Fruit fly (Drosophila melanogaster) whole organism, embryonic: ENCODE data around the gene CG15332.

ENCODE experiments used
- Ada2b ChIP-seq: fragments of 200-800 bp; sonication (Bioruptor generic); IDR thresholded peaks from 2 replicates; pipeline ENCODE4 v1.3.6; 2022; ENCODE audit warnings: missing biosample characterization, missing genetic modification characterization
- Aef1 ChIP-seq: fragments of 200-800 bp; sonication (Bioruptor generic); IDR thresholded peaks from 3 replicates; pipeline ENCODE4 v1.3.6; 2022; ENCODE audit warnings: missing biosample characterization, missing genetic modification characterization
- CG10267 ChIP-seq: fragments of 200-800 bp; sonication (Bioruptor generic); optimal IDR thresholded peaks from 2 replicates; lab custom pipeline; 2018; ENCODE audit warnings: missing biosample characterization, mild to moderate bottlenecking, missing genetic modification characterization, moderate library complexity
- CG11247 ChIP-seq: fragments of 200-800 bp; sonication (Bioruptor generic); IDR thresholded peaks from 2 replicates; pipeline ENCODE4 v1.3.6; 2022; ENCODE audit warnings: missing biosample characterization, missing genetic modification characterization
- CG11456 ChIP-seq: fragments of 200-800 bp; sonication (Bioruptor generic); IDR thresholded peaks from 3 replicates; pipeline ENCODE4 v1.3.6; 2022; ENCODE audit warnings: missing biosample characterization, missing genetic modification characterization
- CG12219 ChIP-seq: fragments of 200-800 bp; sonication (Bioruptor generic); optimal IDR thresholded peaks from 3 replicates; lab custom pipeline; 2018; ENCODE audit warnings: missing biosample characterization, mild to moderate bottlenecking, missing genetic modification characterization
- CG1529 ChIP-seq: fragments of 200-800 bp; sonication (Bioruptor generic); optimal IDR thresholded peaks from 3 replicates; lab custom pipeline; 2018; ENCODE audit warnings: missing biosample characterization, missing genetic modification characterization
- CG15479 ChIP-seq: fragments of 200-800 bp; sonication (Bioruptor generic); optimal IDR thresholded peaks from 3 replicates; lab custom pipeline; 2019; ENCODE audit warnings: missing biosample characterization, mild to moderate bottlenecking, missing genetic modification characterization, moderate library complexity
- CG17328 ChIP-seq: fragments of 200-800 bp; sonication (Bioruptor generic); IDR thresholded peaks from 2 replicates; pipeline ENCODE4 v1.3.6; 2022; ENCODE audit warnings: missing biosample characterization, missing genetic modification characterization
- CG2116 ChIP-seq: fragments of 200-800 bp; sonication (Bioruptor generic); optimal IDR thresholded peaks from 3 replicates; lab custom pipeline; 2018; ENCODE audit warnings: missing biosample characterization, mild to moderate bottlenecking, missing genetic modification characterization
- CG2875 ChIP-seq: fragments of 200-800 bp; sonication (Bioruptor generic); optimal IDR thresholded peaks from 2 replicates; lab custom pipeline; 2017; ENCODE audit warnings: missing biosample characterization, mild to moderate bottlenecking, missing genetic modification characterization, missing genetic modification reagents
- CG2889 ChIP-seq: fragments of 200-800 bp; sonication (Bioruptor generic); IDR thresholded peaks from 3 replicates; pipeline ENCODE4 v1.3.6; 2022; ENCODE audit warnings: missing biosample characterization, missing genetic modification characterization
- CG3726 ChIP-seq: fragments of 200-800 bp; sonication (Bioruptor generic); IDR thresholded peaks from 3 replicates; pipeline ENCODE4, ENCODE4 v1.3.6; 2022; ENCODE audit warnings: missing biosample characterization, missing genetic modification characterization
- CG4328 ChIP-seq: fragments of 200-800 bp; sonication (Bioruptor generic); optimal IDR thresholded peaks from 3 replicates; lab custom pipeline; 2017; ENCODE audit warnings: missing biosample characterization, missing genetic modification reagents, missing genetic modification characterization
- CG7271 ChIP-seq: fragments of 200-800 bp; sonication (Bioruptor generic); optimal IDR thresholded peaks from 2 replicates; lab custom pipeline; 2018; ENCODE audit warnings: missing biosample characterization, mild to moderate bottlenecking, missing genetic modification characterization, moderate library complexity
- CG7556 ChIP-seq: fragments of 200-800 bp; sonication (Bioruptor generic); optimal IDR thresholded peaks from 2 replicates; lab custom pipeline; 2017; ENCODE audit warnings: missing biosample characterization, mild to moderate bottlenecking, missing genetic modification characterization
- CG8478 ChIP-seq: fragments of >200 bp; optimal IDR thresholded peaks from 2 replicates; lab custom pipeline; 2018
- D ChIP-seq, 2 experiments: fragments of 200-800 bp in 1 of 2; fragments of >200 bp in 1 of 2; sonication (Bioruptor generic) in 1 of 2; optimal IDR thresholded peaks; 2 replicates in 1 of 2; 3 replicates in 1 of 2; lab custom pipeline; 2017; ENCODE audit warnings: mild to moderate bottlenecking in 1 of 2, missing biosample characterization in 1 of 2, missing genetic modification characterization in 1 of 2, missing genetic modification reagents in 1 of 2
- D19A ChIP-seq: fragments of 200-800 bp; optimal IDR thresholded peaks from 3 replicates; lab custom pipeline; 2019; ENCODE audit warnings: missing biosample characterization, mild to moderate bottlenecking, missing genetic modification characterization, moderate library complexity
- Dbx ChIP-seq: fragments of 200-800 bp; sonication (Bioruptor generic); IDR thresholded peaks from 3 replicates; pipeline ENCODE4 v1.3.6; 2022; ENCODE audit warnings: missing biosample characterization, missing genetic modification characterization
- Doc2 ChIP-seq: fragments of 200-800 bp; sonication (Bioruptor generic); IDR thresholded peaks from 2 replicates; pipeline ENCODE4 v1.3.6; 2022; ENCODE audit warnings: missing biosample characterization, missing genetic modification characterization
- H15 ChIP-seq: fragments of 200-800 bp; sonication (Bioruptor generic); IDR thresholded peaks from 3 replicates; pipeline ENCODE4 v1.3.6; 2022; ENCODE audit warnings: missing biosample characterization, missing genetic modification characterization
- Hr39 ChIP-seq: fragments of >200 bp; optimal IDR thresholded peaks from 2 replicates; lab custom pipeline; 2017
- Hr78 ChIP-seq, 2 experiments: fragments of 200-800 bp in 1 of 2; fragments of >200 bp in 1 of 2; sonication (Bioruptor generic) in 1 of 2; optimal IDR thresholded peaks; 2 replicates each; lab custom pipeline; 2017 to 2019; ENCODE audit warnings: missing biosample characterization in 2 of 2, missing genetic modification characterization in 2 of 2, mild to moderate bottlenecking in 1 of 2, moderate library complexity in 1 of 2
- Jarid2 ChIP-seq: fragments of 200-800 bp; sonication (Bioruptor generic); optimal IDR thresholded peaks from 3 replicates; lab custom pipeline; 2017; ENCODE audit warnings: mild to moderate bottlenecking, missing biosample characterization, missing genetic modification reagents, missing genetic modification characterization
- MTF-1 ChIP-seq: fragments of 200-800 bp; sonication (Bioruptor generic); optimal IDR thresholded peaks from 2 replicates; lab custom pipeline; 2018; ENCODE audit warnings: missing biosample characterization, mild to moderate bottlenecking, missing genetic modification characterization, borderline replicate concordance
- Mes4 ChIP-seq: fragments of 200-800 bp; sonication (Bioruptor generic); optimal IDR thresholded peaks from 2 replicates; lab custom pipeline; 2016; ENCODE audit warnings: missing biosample characterization, missing genetic modification characterization
- Myb ChIP-seq: fragments of 200-800 bp; sonication (Bioruptor generic); optimal IDR thresholded peaks from 2 replicates; lab custom pipeline; 2016; ENCODE audit warnings: missing biosample characterization, missing genetic modification characterization
- NK7.1 ChIP-seq: fragments of 200-800 bp; sonication (Bioruptor generic); optimal IDR thresholded peaks from 3 replicates; lab custom pipeline; 2016; ENCODE audit warnings: missing biosample characterization, missing genetic modification characterization
- Opbp ChIP-seq: fragments of 200-800 bp; sonication (Bioruptor generic); IDR thresholded peaks from 3 replicates; pipeline ENCODE4 v1.3.6; 2022; ENCODE audit warnings: missing biosample characterization, missing genetic modification characterization; ENCODE audit not compliant: partially characterized antibody
- Six4 ChIP-seq: fragments of 200-800 bp; sonication (Bioruptor generic); optimal IDR thresholded peaks from 2 replicates; lab custom pipeline; 2016; ENCODE audit warnings: missing biosample characterization, missing genetic modification characterization
- Sry-δ ChIP-seq: fragments of 200-800 bp; sonication (Bioruptor generic); optimal IDR thresholded peaks from 2 replicates; lab custom pipeline; 2016; ENCODE audit warnings: missing biosample characterization, missing genetic modification characterization
- aop ChIP-seq: fragments of 200-800 bp; sonication (Bioruptor generic); IDR thresholded peaks from 2 replicates; pipeline ENCODE4 v1.3.6; 2022; ENCODE audit warnings: missing biosample characterization, missing genetic modification characterization
- br ChIP-seq: fragments of >200 bp; optimal IDR thresholded peaks from 2 replicates; lab custom pipeline; 2017
- corto ChIP-seq: fragments of 200-800 bp; sonication (Bioruptor generic); optimal IDR thresholded peaks from 2 replicates; lab custom pipeline; 2016; ENCODE audit warnings: missing biosample characterization, mild to moderate bottlenecking, missing genetic modification characterization, moderate library complexity
- dmrt99B ChIP-seq: fragments of 200-800 bp; sonication (Bioruptor generic); optimal IDR thresholded peaks from 2 replicates; lab custom pipeline; 2018; ENCODE audit warnings: missing biosample characterization, mild to moderate bottlenecking, missing genetic modification characterization, moderate library complexity
- ewg ChIP-seq: fragments of 200-800 bp; sonication (Bioruptor generic); optimal IDR thresholded peaks from 3 replicates; lab custom pipeline; 2017; ENCODE audit warnings: mild to moderate bottlenecking, missing biosample characterization, missing genetic modification reagents, missing genetic modification characterization
- fd64A ChIP-seq: fragments of 200-800 bp; sonication (Bioruptor generic); optimal IDR thresholded peaks from 3 replicates; lab custom pipeline; 2018; ENCODE audit warnings: missing biosample characterization, mild to moderate bottlenecking, missing genetic modification characterization
- gcm ChIP-seq: fragments of 200-800 bp; sonication (Bioruptor generic); optimal IDR thresholded peaks from 2 replicates; lab custom pipeline; 2019; ENCODE audit warnings: missing biosample characterization, mild to moderate bottlenecking, missing genetic modification characterization, moderate library complexity
- gem ChIP-seq: fragments of 200-800 bp; sonication (Bioruptor generic); optimal IDR thresholded peaks from 2 replicates; lab custom pipeline; 2019; ENCODE audit warnings: missing biosample characterization, mild to moderate bottlenecking, missing genetic modification characterization, moderate library complexity
- hth ChIP-seq: fragments of >200 bp; optimal IDR thresholded peaks from 2 replicates; lab custom pipeline; 2017; ENCODE audit warnings: inconsistent platforms
- insv ChIP-seq, 2 experiments: fragments of 200-800 bp; sonication (Bioruptor generic); optimal IDR thresholded peaks; 3 replicates each; lab custom pipeline; 2016 to 2018; ENCODE audit warnings: missing biosample characterization in 2 of 2, missing genetic modification characterization in 2 of 2
- mam ChIP-seq: fragments of 200-800 bp; sonication (Bioruptor generic); optimal IDR thresholded peaks from 3 replicates; lab custom pipeline; 2016; ENCODE audit warnings: missing biosample characterization, missing genetic modification characterization
- pita ChIP-seq: fragments of 200-800 bp; sonication (Bioruptor generic); optimal IDR thresholded peaks from 2 replicates; lab custom pipeline; 2017; ENCODE audit warnings: missing biosample characterization, mild to moderate bottlenecking, missing genetic modification characterization
- pros ChIP-seq: fragments of 200-800 bp; sonication (Bioruptor generic); optimal IDR thresholded peaks from 3 replicates; lab custom pipeline; 2019; ENCODE audit warnings: missing biosample characterization, mild to moderate bottlenecking, missing genetic modification characterization, moderate library complexity
- row ChIP-seq: fragments of 200-800 bp; sonication (Bioruptor generic); IDR thresholded peaks from 3 replicates; pipeline ENCODE4 v1.3.6; 2022; ENCODE audit warnings: missing biosample characterization, missing genetic modification characterization
- sens ChIP-seq: fragments of 200-800 bp; sonication (Bioruptor generic); peaks from one replicate; lab custom pipeline; 2016; ENCODE audit warnings: missing biosample characterization, missing genetic modification characterization
- sna ChIP-seq: fragments of 200-800 bp; sonication (Bioruptor generic); IDR thresholded peaks from 2 replicates; pipeline ENCODE4 v1.3.6; 2022; ENCODE audit warnings: missing biosample characterization, missing genetic modification characterization; ENCODE audit not compliant: partially characterized antibody
- trh ChIP-seq: fragments of 200-800 bp; sonication (Bioruptor generic); optimal IDR thresholded peaks from 2 replicates; lab custom pipeline; 2016; ENCODE audit warnings: missing biosample characterization, missing genetic modification characterization
- wek ChIP-seq: fragments of 200-800 bp; sonication (Bioruptor generic); optimal IDR thresholded peaks from 3 replicates; lab custom pipeline; 2018; ENCODE audit warnings: missing biosample characterization, mild to moderate bottlenecking, missing genetic modification characterization, moderate library complexity

CG15332 gene

dm6 chrX:7978027-7978426 lies 22.2 kb upstream of the CG15332 start (continued):
- TF ChIP-seq CG2116 (GFP tag; lab: Kevin White, UChicago), result no peak
- no peak for TF ChIP-seq fd64A (GFP tag; lab: Kevin White, UChicago)
- TF ChIP-seq Doc2 (GFP tag; lab: Robert Waterston, UW), result no peak
- TF ChIP-seq pros (GFP tag; lab: Kevin White, UChicago), result no peak
- TF ChIP-seq Opbp, result no peak
- TF ChIP-seq CG17328 (GFP tag; lab: Robert Waterston, UW), result no peak
- peak; percentile 45; the same call in 2 of the 3 replicates for TF ChIP-seq row (GFP tag; lab: Robert Waterston, UW)
- TF ChIP-seq wek (GFP tag; lab: Kevin White, UChicago), result no peak
- TF ChIP-seq Six4 (GFP tag; lab: Kevin White, UChicago), result no peak
- no peak for TF ChIP-seq ewg
- TF ChIP-seq Hr39, result no peak
- no peak for TF ChIP-seq hth (lab: Kevin White, UChicago)
- TF ChIP-seq CG2875, result no peak
- TF ChIP-seq CG11456 (GFP tag; lab: Robert Waterston, UW), result no peak
- TF ChIP-seq CG7271 (tag; lab: Kevin White, UChicago), result no peak
- peak; percentile 3 for TF ChIP-seq D19A (tag; lab: Kevin White, UChicago)
- no peak for TF ChIP-seq pita (GFP tag; lab: Kevin White, UChicago)
- TF ChIP-seq Myb (GFP tag; lab: Kevin White, UChicago), result no peak
- no peak for TF ChIP-seq CG1529 (GFP tag; lab: Kevin White, UChicago)
- TF ChIP-seq dmrt99B (tag; lab: Kevin White, UChicago), result peak; percentile 25
- TF ChIP-seq CG11247 (GFP tag; lab: Robert Waterston, UW), result no peak
- no peak for TF ChIP-seq sna
- no peak for TF ChIP-seq CG3726 (GFP tag; lab: Robert Waterston, UW)
- peak; percentile 10 for TF ChIP-seq CG10267 (tag; lab: Kevin White, UChicago)
- TF ChIP-seq CG4328 (GFP tag; lab: Kevin White, UChicago), result no peak
- no peak for TF ChIP-seq NK7.1 (GFP tag; lab: Kevin White, UChicago)
- TF ChIP-seq CG2889 (GFP tag; lab: Robert Waterston, UW), result no peak
- peak; percentile 53 for TF ChIP-seq gem (tag; lab: Kevin White, UChicago)
- no peak for TF ChIP-seq CG12219 (GFP tag; lab: Kevin White, UChicago)
- peak; percentile 84 for TF ChIP-seq sens (GFP tag; lab: Kevin White, UChicago)

dm6 chrX:7976976-7977834 lies 21.4 kb upstream of the CG15332 start:
- TF ChIP-seq Hr78 (GFP tag; optimal IDR thresholded peaks at IDR 0.05; lab: Kevin White, UChicago) (no peak), corto (GFP tag; lab: Kevin White, UChicago) (no peak), aop (GFP tag; lab: Robert Waterston, UW) (no peak), Jarid2 (GFP tag; lab: Kevin White, UChicago) (no peak), Mes4 (GFP tag; lab: Kevin White, UChicago) (no peak), Sry-δ (GFP tag; lab: Kevin White, UChicago) (no peak), mam (no peak), insv (GFP tag; optimal IDR thresholded peaks at IDR 0.05; lab: Kevin White, UChicago) (no peak), Aef1 (GFP tag; lab: Robert Waterston, UW) (no peak), Dbx (GFP tag; lab: Robert Waterston, UW) (no peak), CG8478 (lab: Kevin White, UChicago) (no peak), trh (GFP tag; lab: Kevin White, UChicago) (no peak), Ada2b (no peak), br (no peak), Opbp (no peak), H15 (no peak), D (optimal IDR thresholded peaks at IDR 0.05; lab: Kevin White, UChicago) (no peak), D (GFP tag; optimal IDR thresholded peaks at IDR 0.05; lab: Kevin White, UChicago) (no peak), gcm (GFP tag; lab: Kevin White, UChicago) (no peak), MTF-1 (GFP tag; lab: Kevin White, UChicago) (no peak), CG15479 (GFP tag; lab: Kevin White, UChicago) (peak; percentile 33), CG7556 (GFP tag; lab: Kevin White, UChicago) (no peak), pros (GFP tag; lab: Kevin White, UChicago) (peak; percentile 49)
